Worm (Caenorhabditis elegans) whole organism, midembryonic: ENCODE data around the gene srxa-14.

Source experiments
- T22C8.4 ChIP-seq: fragments of 200-800 bp; sonication (Bioruptor generic); IDR thresholded peaks from 2 replicates; pipeline ENCODE4 v1.3.6; 2022; ENCODE audit warnings: missing genetic modification characterization, missing compliant biosample characterization
- cog-1 ChIP-seq: sonication (generic microtip); optimal IDR thresholded peaks from 2 replicates; lab custom pipeline; 2016; ENCODE audit warnings: missing genetic modification characterization, missing compliant biosample characterization
- flt-1 ChIP-seq: fragments of 200-800 bp; sonication (Bioruptor generic); IDR thresholded peaks from 2 replicates; pipeline ENCODE4 v1.3.6; 2022; ENCODE audit warnings: missing genetic modification characterization, missing compliant biosample characterization
- klf-2 ChIP-seq: fragments of 200-800 bp; sonication (Bioruptor generic); conservative IDR thresholded peaks from 2 replicates; pipeline ENCODE4 v1.3.6; 2022; ENCODE audit warnings: missing genetic modification reagents, missing genetic modification characterization, missing compliant biosample characterization
- med-1 ChIP-seq: sonication (generic microtip); optimal IDR thresholded peaks from 2 replicates; lab custom pipeline; 2017; ENCODE audit warnings: missing genetic modification characterization, mild to moderate bottlenecking, missing compliant biosample characterization, antibody characterized with exemption, missing genetic modification reagents; ENCODE audit not compliant: insufficient read depth
- ref-1 ChIP-seq: fragments of 200-800 bp; sonication (Bioruptor generic); conservative IDR thresholded peaks from 2 replicates; pipeline ENCODE4 v1.3.6; 2022; ENCODE audit warnings: missing genetic modification reagents, missing genetic modification characterization, missing compliant biosample characterization
- tab-1 ChIP-seq: fragments of 200-800 bp; sonication (Bioruptor generic); IDR thresholded peaks from 2 replicates; pipeline ENCODE4 v1.3.6; 2022; ENCODE audit warnings: missing genetic modification characterization, missing compliant biosample characterization
- ztf-23 ChIP-seq: fragments of 200-800 bp; sonication (Bioruptor generic); IDR thresholded peaks from 2 replicates; pipeline ENCODE4 v1.3.6; 2022; ENCODE audit warnings: missing genetic modification reagents, missing genetic modification characterization, missing compliant biosample characterization
- ztf-29 ChIP-seq: fragments of 200-800 bp; sonication (Bioruptor generic); IDR thresholded peaks from 2 replicates; pipeline ENCODE4 v1.3.6; 2022; ENCODE audit warnings: missing genetic modification reagents, missing genetic modification characterization, missing compliant biosample characterization

Gene srxa-14

ce11 chrV:20662474-20662873 is 23.1 kb downstream of the srxa-14 start:
- TF ChIP-seq T22C8.4 (GFP tag; lab: Robert Waterston, UW) (no peak), cog-1 (tag; lab: Kevin White, UChicago) (no peak), ref-1 (GFP tag; lab: Robert Waterston, UW) (no peak), ztf-23 (GFP tag; lab: Robert Waterston, UW) (no peak), med-1 (no peak)

DNA sequence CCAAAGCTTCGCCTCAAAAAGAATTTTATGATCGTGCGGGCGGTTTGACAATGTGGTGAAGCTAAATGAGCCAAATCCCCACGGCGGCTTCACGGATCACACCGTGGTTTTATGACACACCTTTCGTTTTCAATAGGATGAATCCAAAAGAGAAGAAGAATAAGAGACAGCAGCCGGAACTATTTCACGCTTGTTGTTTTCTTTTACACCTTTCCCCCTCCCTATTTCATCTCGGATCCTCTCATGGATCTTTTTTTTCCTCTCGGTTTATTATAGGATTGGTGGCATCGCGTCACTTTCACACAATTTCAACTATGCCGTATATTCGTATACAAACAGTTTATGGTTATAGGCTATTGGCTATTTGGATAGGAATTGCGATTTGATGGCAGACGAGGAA is 24.3 kb downstream of the srxa-14 start:
- TF ChIP-seq ztf-29 (GFP tag; lab: Robert Waterston, UW): no peak
- no peak for TF ChIP-seq flt-1 (GFP tag; lab: Robert Waterston, UW)
- TF ChIP-seq tab-1 (GFP tag; lab: Robert Waterston, UW): no peak
- TF ChIP-seq T22C8.4 (GFP tag; lab: Robert Waterston, UW): no peak
- no peak for TF ChIP-seq klf-2 (GFP tag; lab: Robert Waterston, UW)
- no peak for TF ChIP-seq ref-1 (GFP tag; lab: Robert Waterston, UW)
- no peak for TF ChIP-seq cog-1 (tag; lab: Kevin White, UChicago)
- no peak for TF ChIP-seq ztf-23 (GFP tag; lab: Robert Waterston, UW)
- no peak for TF ChIP-seq med-1

DNA sequence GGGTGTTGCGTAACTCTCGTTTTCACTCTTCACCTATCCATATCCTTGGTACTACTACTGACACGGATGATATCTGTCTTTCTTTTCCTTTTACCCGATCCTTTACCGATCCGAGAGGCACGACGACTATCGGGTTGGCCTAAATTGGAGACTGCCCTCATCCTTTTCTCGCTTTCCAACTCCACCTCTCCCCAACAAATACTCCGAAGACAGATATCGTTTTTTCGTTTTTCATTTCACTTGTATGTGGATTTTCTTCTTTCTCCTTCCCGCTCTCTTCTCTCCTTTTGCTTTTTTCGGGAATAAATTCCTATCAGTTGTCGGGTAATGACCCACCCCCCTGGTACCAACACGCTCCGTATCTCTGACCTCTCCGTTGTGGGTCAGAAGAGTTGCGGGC is 25.5 kb downstream of the srxa-14 start:
- TF ChIP-seq ztf-23 (GFP tag; lab: Robert Waterston, UW) (no peak), ref-1 (GFP tag; lab: Robert Waterston, UW) (no peak), ztf-29 (GFP tag; lab: Robert Waterston, UW) (no peak), tab-1 (GFP tag; lab: Robert Waterston, UW) (no peak), med-1 (no peak), flt-1 (GFP tag; lab: Robert Waterston, UW) (no peak)

- TF ChIP-seq T22C8.4 (GFP tag; lab: Robert Waterston, UW): no peak
- TF ChIP-seq med-1: no peak
- TF ChIP-seq flt-1 (GFP tag; lab: Robert Waterston, UW): no peak
- TF ChIP-seq ztf-29 (GFP tag; lab: Robert Waterston, UW): no peak
- TF ChIP-seq ztf-23 (GFP tag; lab: Robert Waterston, UW): no peak
- TF ChIP-seq cog-1 (tag; lab: Kevin White, UChicago): no peak
- TF ChIP-seq klf-2 (GFP tag; lab: Robert Waterston, UW): no peak
- TF ChIP-seq ref-1 (GFP tag; lab: Robert Waterston, UW): no peak
- TF ChIP-seq tab-1 (GFP tag; lab: Robert Waterston, UW): no peak
Measured at ce11 chrV:20666905-20667304, 27.5 kb downstream of the srxa-14 start, which contains the start of gene mlt-11. mlt-11 (plus strand) TSS chrV:20667205.

- TF ChIP-seq med-1 (no peak), ref-1 (GFP tag; lab: Robert Waterston, UW) (no peak), T22C8.4 (GFP tag; lab: Robert Waterston, UW) (no peak), cog-1 (tag; lab: Kevin White, UChicago) (no peak), tab-1 (GFP tag; lab: Robert Waterston, UW) (no peak), klf-2 (GFP tag; lab: Robert Waterston, UW) (no peak), flt-1 (GFP tag; lab: Robert Waterston, UW) (no peak), ztf-23 (GFP tag; lab: Robert Waterston, UW) (no peak), ztf-29 (GFP tag; lab: Robert Waterston, UW) (no peak)
Measured at ce11 chrV:20670625-20671024, 31.2 kb downstream of the srxa-14 start.

ce11 chrV:20680189-20680588 is 40.8 kb downstream of the srxa-14 start:
- no peak for TF ChIP-seq med-1
- no peak for TF ChIP-seq flt-1 (GFP tag; lab: Robert Waterston, UW)
- TF ChIP-seq ztf-29 (GFP tag; lab: Robert Waterston, UW): no peak
- TF ChIP-seq tab-1 (GFP tag; lab: Robert Waterston, UW): no peak
- no peak for TF ChIP-seq ref-1 (GFP tag; lab: Robert Waterston, UW)
- TF ChIP-seq T22C8.4 (GFP tag; lab: Robert Waterston, UW): no peak
- TF ChIP-seq klf-2 (GFP tag; lab: Robert Waterston, UW): no peak
- no peak for TF ChIP-seq ztf-23 (GFP tag; lab: Robert Waterston, UW)
- TF ChIP-seq cog-1 (tag; lab: Kevin White, UChicago): no peak

ce11 chrV:20681120-20681519 is 41.7 kb downstream of the srxa-14 start, which contains the start of gene srsx-35:
srsx-35 (plus strand) TSS chrV:20681420.
- TF ChIP-seq med-1 (no peak), T22C8.4 (GFP tag; lab: Robert Waterston, UW) (no peak), tab-1 (GFP tag; lab: Robert Waterston, UW) (no peak), ztf-23 (GFP tag; lab: Robert Waterston, UW) (no peak), ztf-29 (GFP tag; lab: Robert Waterston, UW) (no peak), flt-1 (GFP tag; lab: Robert Waterston, UW) (no peak), ref-1 (GFP tag; lab: Robert Waterston, UW) (no peak), klf-2 (GFP tag; lab: Robert Waterston, UW) (no peak), cog-1 (tag; lab: Kevin White, UChicago) (no peak)

DNA sequence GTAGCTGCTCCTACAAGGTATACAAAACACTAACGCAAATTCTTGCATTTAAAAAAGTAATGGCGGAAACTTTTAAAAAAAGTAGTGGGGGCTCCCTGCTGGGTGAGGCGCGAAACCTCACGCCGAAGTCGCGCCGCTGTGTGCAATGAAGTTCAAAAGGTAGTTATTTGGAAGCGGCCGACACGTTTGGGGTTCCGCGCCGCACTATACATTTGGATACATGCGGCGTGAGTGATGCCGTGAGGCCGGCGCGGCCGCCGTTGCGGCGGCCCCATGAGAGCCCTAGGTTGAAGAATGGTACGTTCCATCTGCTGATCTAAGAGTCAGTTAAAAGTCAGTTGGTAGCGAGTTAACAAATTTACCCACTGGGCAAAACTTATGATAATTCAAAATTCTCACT is 42.4 kb downstream of the srxa-14 start:
- no peak for TF ChIP-seq med-1
- no peak for TF ChIP-seq T22C8.4 (GFP tag; lab: Robert Waterston, UW)
- TF ChIP-seq ztf-29 (GFP tag; lab: Robert Waterston, UW): no peak
- no peak for TF ChIP-seq klf-2 (GFP tag; lab: Robert Waterston, UW)
- TF ChIP-seq cog-1 (tag; lab: Kevin White, UChicago): no peak
- no peak for TF ChIP-seq flt-1 (GFP tag; lab: Robert Waterston, UW)
- no peak for TF ChIP-seq ref-1 (GFP tag; lab: Robert Waterston, UW)
- TF ChIP-seq ztf-23 (GFP tag; lab: Robert Waterston, UW): no peak
- TF ChIP-seq tab-1 (GFP tag; lab: Robert Waterston, UW): no peak

DNA sequence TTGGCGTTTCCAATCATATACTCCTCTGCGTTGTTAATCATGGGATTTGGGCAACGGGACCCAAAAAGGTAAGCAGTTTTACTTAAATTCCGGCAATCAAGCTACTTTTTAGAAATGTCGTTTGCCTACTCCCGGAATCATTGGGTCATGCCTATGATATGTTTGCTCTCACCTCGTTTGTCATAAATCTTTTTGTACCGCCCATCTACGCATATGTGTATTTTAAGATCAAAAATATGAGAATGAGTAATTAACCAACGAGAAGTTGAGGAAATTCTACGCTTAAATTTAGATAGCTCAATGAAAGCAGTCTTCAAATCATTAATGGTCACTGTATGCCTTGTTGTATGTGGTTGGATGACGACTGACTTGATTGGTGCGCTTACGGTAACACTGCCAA is 42.9 kb downstream of the srxa-14 start:
- TF ChIP-seq med-1: no peak
- no peak for TF ChIP-seq klf-2 (GFP tag; lab: Robert Waterston, UW)
- TF ChIP-seq cog-1 (tag; lab: Kevin White, UChicago): no peak

- TF ChIP-seq cog-1 (tag; lab: Kevin White, UChicago) (no peak), ref-1 (GFP tag; lab: Robert Waterston, UW) (no peak), med-1 (no peak), T22C8.4 (GFP tag; lab: Robert Waterston, UW) (no peak), ztf-29 (GFP tag; lab: Robert Waterston, UW) (no peak), klf-2 (GFP tag; lab: Robert Waterston, UW) (no peak), tab-1 (GFP tag; lab: Robert Waterston, UW) (no peak), ztf-23 (GFP tag; lab: Robert Waterston, UW) (no peak), flt-1 (GFP tag; lab: Robert Waterston, UW) (no peak)
Measured at ce11 chrV:20685383-20685782, 46.0 kb downstream of the srxa-14 start, which contains the start of gene klf-2. klf-2 (plus strand) TSS chrV:20685683.
